Worm (Caenorhabditis elegans) whole organism, L4 larva: ENCODE data around the gene T02G5.3.

Experiments used
- F10B5.3 ChIP-seq: sonication (generic microtip); optimal IDR thresholded peaks from 2 replicates; lab custom pipeline; 2016; ENCODE audit warnings: mild to moderate bottlenecking, missing genetic modification characterization, missing compliant biosample characterization
- F49E8.2 ChIP-seq: sonication (generic microtip); optimal IDR thresholded peaks from 2 replicates; lab custom pipeline; 2016; ENCODE audit warnings: missing compliant biosample characterization, mild to moderate bottlenecking, missing genetic modification characterization, borderline replicate concordance
- R02D3.7 ChIP-seq: fragments of 150-350 bp; sonication (generic microtip); optimal IDR thresholded peaks from 3 replicates; lab custom pipeline; 2014; ENCODE audit warnings: missing biosample characterization, missing genetic modification characterization
- Y48G9A.11 ChIP-seq: fragments of 200-800 bp; sonication (Bioruptor generic); IDR thresholded peaks from 2 replicates; pipeline ENCODE4 v1.3.6; 2022; ENCODE audit warnings: missing genetic modification reagents, missing genetic modification characterization, missing compliant biosample characterization
- ZK337.2 ChIP-seq: fragments of 200-800 bp; sonication (Bioruptor generic); IDR thresholded peaks from 2 replicates; pipeline ENCODE4 v1.3.6; 2022; ENCODE audit warnings: missing genetic modification reagents, missing genetic modification characterization, missing compliant biosample characterization
- attf-4 ChIP-seq: sonication (generic microtip); optimal IDR thresholded peaks from 3 replicates; lab custom pipeline; 2017; ENCODE audit warnings: missing biosample characterization, missing genetic modification characterization
- ceh-28 ChIP-seq: fragments of 150-350 bp; optimal IDR thresholded peaks from 2 replicates; lab custom pipeline; 2014; ENCODE audit warnings: missing biosample characterization, missing genetic modification reagents, missing genetic modification characterization
- ceh-32 ChIP-seq: sonication (generic microtip); optimal IDR thresholded peaks from 2 replicates; lab custom pipeline; 2016; ENCODE audit warnings: mild to moderate bottlenecking, missing genetic modification characterization, missing compliant biosample characterization; ENCODE audit not compliant: poor library complexity
- ctbp-1 ChIP-seq: fragments of 200-800 bp; sonication (Bioruptor generic); IDR thresholded peaks from 2 replicates; pipeline ENCODE4 v1.3.6; 2022; ENCODE audit warnings: missing genetic modification reagents, missing genetic modification characterization, missing compliant biosample characterization
- daf-12 ChIP-seq: fragments of 150-350 bp; optimal IDR thresholded peaks from 2 replicates; lab custom pipeline; 2014; ENCODE audit warnings: missing biosample characterization, missing genetic modification reagents, missing genetic modification characterization
- dmd-6 ChIP-seq: fragments of 200-800 bp; sonication (Bioruptor generic); IDR thresholded peaks from 2 replicates; pipeline ENCODE4 v1.3.6; 2022; ENCODE audit warnings: missing genetic modification reagents, missing genetic modification characterization, missing compliant biosample characterization
- dmd-9 ChIP-seq: fragments of 200-800 bp; sonication (Bioruptor generic); IDR thresholded peaks from 2 replicates; pipeline ENCODE4 v1.3.6; 2022; ENCODE audit warnings: missing genetic modification reagents, missing genetic modification characterization, missing compliant biosample characterization
- dve-1 ChIP-seq: sonication (generic microtip); optimal IDR thresholded peaks from 2 replicates; lab custom pipeline; 2017; ENCODE audit warnings: antibody characterized with exemption, mild to moderate bottlenecking, missing genetic modification characterization, missing compliant biosample characterization; ENCODE audit not compliant: insufficient read depth
- egl-27 ChIP-seq: sonication (generic microtip); optimal IDR thresholded peaks from 3 replicates; lab custom pipeline; 2017; ENCODE audit warnings: missing biosample characterization, missing genetic modification reagents, missing genetic modification characterization
- fkh-10 ChIP-seq: fragments of 150-350 bp; optimal IDR thresholded peaks from 2 replicates; lab custom pipeline; 2014; ENCODE audit warnings: missing biosample characterization, missing genetic modification reagents, missing genetic modification characterization
- fos-1 ChIP-seq: fragments of 150-350 bp; optimal IDR thresholded peaks from 2 replicates; lab custom pipeline; 2014; ENCODE audit warnings: missing biosample characterization, missing genetic modification characterization
- hif-1 ChIP-seq, 2 experiments: sonication (generic microtip); optimal IDR thresholded peaks; 2 replicates each; lab custom pipeline; 2016 to 2017; ENCODE audit warnings: missing compliant biosample characterization in 2 of 2, missing genetic modification characterization in 2 of 2, missing genetic modification reagents in 2 of 2, missing genotype in 2 of 2, mild to moderate bottlenecking in 1 of 2
- hlh-11 ChIP-seq: fragments of 200-800 bp; sonication (Bioruptor generic); optimal IDR thresholded peaks from 2 replicates; lab custom pipeline; 2018; ENCODE audit warnings: mild to moderate bottlenecking, missing genetic modification characterization, missing compliant biosample characterization
- hmg-1.1 ChIP-seq: fragments of 200-800 bp; sonication (Bioruptor generic); IDR thresholded peaks from 2 replicates; pipeline ENCODE4 v1.3.6; 2022; ENCODE audit warnings: missing genetic modification reagents, missing genetic modification characterization, missing compliant biosample characterization
- lim-7 ChIP-seq: fragments of 200-800 bp; sonication (Bioruptor generic); IDR thresholded peaks from 2 replicates; pipeline ENCODE4 v1.3.6; 2022; ENCODE audit warnings: missing genetic modification characterization, missing compliant biosample characterization
- lin-13 ChIP-seq: fragments of 150-350 bp; optimal IDR thresholded peaks from 2 replicates; lab custom pipeline; 2014; ENCODE audit warnings: missing biosample characterization, missing genetic modification reagents, missing genetic modification characterization
- lin-29 ChIP-seq: fragments of 200-800 bp; sonication (Bioruptor generic); IDR thresholded peaks from 2 replicates; pipeline ENCODE4 v1.3.6; 2022; ENCODE audit warnings: missing genetic modification reagents, missing genetic modification characterization, missing compliant biosample characterization
- lin-39 ChIP-seq: fragments of 150-350 bp; optimal IDR thresholded peaks from 2 replicates; lab custom pipeline; 2014; ENCODE audit warnings: missing biosample characterization, missing genetic modification reagents, missing genetic modification characterization
- lsy-2 ChIP-seq, 2 experiments: fragments of 150-350 bp in 1 of 2; sonication (generic microtip) in 1 of 2; optimal IDR thresholded peaks; 2 replicates each; lab custom pipeline; 2014 to 2017; ENCODE audit warnings: missing biosample characterization in 2 of 2, missing genetic modification characterization in 2 of 2
- madf-5 ChIP-seq, 2 experiments: fragments of 200-800 bp; sonication (Bioruptor generic); IDR thresholded peaks; 2 replicates each; pipeline ENCODE4 v1.3.6; 2022; ENCODE audit warnings: missing compliant biosample characterization in 2 of 2, missing genetic modification characterization in 2 of 2
- madf-9 ChIP-seq: fragments of 200-800 bp; sonication (Bioruptor generic); conservative IDR thresholded peaks from 2 replicates; pipeline ENCODE4 v1.3.6; 2022; ENCODE audit warnings: missing genetic modification reagents, missing genetic modification characterization, missing compliant biosample characterization
- mep-1 ChIP-seq: fragments of 150-350 bp; sonication (generic microtip); optimal IDR thresholded peaks from 3 replicates; lab custom pipeline; 2014; ENCODE audit warnings: missing biosample characterization, missing genetic modification characterization
- mxl-3 ChIP-seq: fragments of 200-800 bp; sonication (Bioruptor generic); optimal IDR thresholded peaks from 2 replicates; lab custom pipeline; 2018; ENCODE audit warnings: mild to moderate bottlenecking, missing genetic modification characterization, missing compliant biosample characterization
- nhr-11 ChIP-seq: fragments of 150-350 bp; optimal IDR thresholded peaks from 2 replicates; lab custom pipeline; 2014; ENCODE audit warnings: missing biosample characterization, missing genetic modification characterization
- nhr-25 ChIP-seq: sonication (generic microtip); optimal IDR thresholded peaks from 2 replicates; lab custom pipeline; 2017; ENCODE audit warnings: missing genetic modification characterization, mild to moderate bottlenecking, missing compliant biosample characterization, antibody characterized with exemption, moderate library complexity, borderline replicate concordance; ENCODE audit not compliant: insufficient read depth
- nhr-28 ChIP-seq: fragments of 150-350 bp; optimal IDR thresholded peaks from 2 replicates; lab custom pipeline; 2014; ENCODE audit warnings: missing biosample characterization, missing genetic modification characterization
- nhr-77 ChIP-seq: fragments of 150-350 bp; optimal IDR thresholded peaks from 2 replicates; lab custom pipeline; 2014; ENCODE audit warnings: missing biosample characterization, missing genetic modification characterization
- php-3 ChIP-seq: fragments of 200-800 bp; sonication (Bioruptor generic); IDR thresholded peaks from 2 replicates; pipeline ENCODE4 v1.3.6; 2022; ENCODE audit warnings: missing genetic modification reagents, missing genetic modification characterization, missing compliant biosample characterization
- pqm-1 ChIP-seq: sonication (generic microtip); optimal IDR thresholded peaks from 2 replicates; lab custom pipeline; 2017; ENCODE audit warnings: missing biosample characterization, missing genetic modification characterization
- snpc-4 ChIP-seq: fragments of 150-350 bp; optimal IDR thresholded peaks from 2 replicates; lab custom pipeline; 2014; ENCODE audit warnings: missing biosample characterization, missing genetic modification characterization
- spr-1 ChIP-seq: sonication (generic microtip); optimal IDR thresholded peaks from 2 replicates; lab custom pipeline; 2016; ENCODE audit warnings: mild to moderate bottlenecking, missing genetic modification characterization, missing compliant biosample characterization
- spr-3 ChIP-seq: fragments of 200-800 bp; sonication (Bioruptor generic); optimal IDR thresholded peaks from 2 replicates; lab custom pipeline; 2018; ENCODE audit warnings: mild to moderate bottlenecking, missing genetic modification characterization, missing compliant biosample characterization
- tag-97 ChIP-seq: fragments of 200-800 bp; sonication (Bioruptor generic); IDR thresholded peaks from 2 replicates; pipeline ENCODE4 v1.3.6; 2022; ENCODE audit warnings: missing genetic modification characterization, missing compliant biosample characterization
- unc-39 ChIP-seq: sonication (generic microtip); optimal IDR thresholded peaks from 2 replicates; lab custom pipeline; 2017; ENCODE audit warnings: missing biosample characterization, missing genetic modification characterization
- unc-62 ChIP-seq, 3 experiments: fragments of 150-350 bp in 1 of 3; sonication (generic microtip); optimal IDR thresholded peaks in 2 of 3; peaks in 1 of 3; 1 replicate in 1 of 3; 2 replicates in 2 of 3; lab custom pipeline; 2014 to 2017; ENCODE audit warnings: missing biosample characterization in 3 of 3, missing genetic modification characterization in 3 of 3, missing genetic modification reagents in 3 of 3, missing genotype in 1 of 3
- vab-7 ChIP-seq: fragments of 200-800 bp; sonication (Bioruptor generic); IDR thresholded peaks from 2 replicates; pipeline ENCODE4 v1.3.6; 2022; ENCODE audit warnings: missing genetic modification reagents, missing genetic modification characterization, missing compliant biosample characterization
- zfp-2 ChIP-seq: sonication (generic microtip); optimal IDR thresholded peaks from 2 replicates; lab custom pipeline; 2016; ENCODE audit warnings: mild to moderate bottlenecking, missing genetic modification characterization, missing compliant biosample characterization
- ztf-11 ChIP-seq: fragments of 150-350 bp; optimal IDR thresholded peaks from 2 replicates; lab custom pipeline; 2014; ENCODE audit warnings: missing biosample characterization, missing genetic modification characterization
- ztf-7 ChIP-seq: fragments of 150-350 bp; optimal IDR thresholded peaks from 2 replicates; lab custom pipeline; 2014; ENCODE audit warnings: missing biosample characterization, missing genetic modification characterization

The T02G5.3 gene

DNA sequence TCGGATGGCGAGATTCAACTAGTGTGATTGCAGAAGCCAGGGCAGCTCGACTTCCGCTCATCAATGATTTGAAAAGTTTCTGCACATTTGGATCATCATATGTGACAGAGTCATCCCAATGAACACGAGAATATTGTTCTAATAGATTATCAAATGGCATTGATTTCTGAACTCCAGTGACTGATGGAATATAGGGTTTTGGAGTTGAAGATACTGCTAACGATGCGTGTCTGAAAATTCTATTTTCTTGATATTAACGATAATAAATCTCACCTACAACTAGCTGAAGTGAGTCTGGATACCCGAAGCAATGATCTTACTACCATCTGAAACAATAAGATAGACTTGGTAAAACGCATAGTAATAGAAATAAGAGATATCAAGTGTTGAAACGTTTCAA is 7.6 kb downstream of the T02G5.3 start, which contains the start of gene mmaa-1 (continued):
- TF ChIP-seq nhr-25 (tag; lab: Kevin White, UChicago) (no peak), fos-1 (no peak), daf-12 (no peak), ztf-11 (tag; lab: Kevin White, UChicago) (no peak), hlh-11 (tag; lab: Kevin White, UChicago) (no peak), spr-1 (no peak), unc-62 (GFP tag; optimal IDR thresholded peaks at IDR 0.05 in 1 of 2; lab: Kevin White, UChicago) (no peak), unc-62 (tag; optimal IDR thresholded peaks at IDR 0.05; lab: Kevin White, UChicago) (no peak), nhr-77 (tag; lab: Kevin White, UChicago) (no peak), R02D3.7 (tag; lab: Kevin White, UChicago) (no peak), spr-3 (GFP tag; lab: Kevin White, UChicago) (no peak), lim-7 (GFP tag; lab: Robert Waterston, UW) (no peak)

DNA sequence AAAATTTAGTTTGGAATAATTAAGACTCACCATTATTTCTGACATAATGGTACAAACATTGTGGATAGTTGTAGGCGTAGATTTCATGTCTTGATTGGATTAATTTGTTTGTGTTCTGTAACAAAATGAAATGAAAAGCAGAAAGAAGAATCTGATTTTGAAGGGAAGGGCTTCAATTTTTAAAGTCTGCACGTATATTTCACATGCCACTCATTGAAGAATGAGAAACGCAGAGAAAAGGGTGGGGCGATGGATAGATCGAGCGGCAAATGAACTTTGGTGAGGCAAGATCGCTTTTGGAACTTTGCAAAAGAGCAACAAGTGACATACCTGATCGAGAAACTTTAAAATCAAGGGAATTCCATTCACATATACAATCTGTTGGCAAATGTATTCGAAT is 9.1 kb downstream of the T02G5.3 start:
- TF ChIP-seq lsy-2 (tag; optimal IDR thresholded peaks at IDR 0.05; lab: Kevin White, UChicago) (peak in 1 of 2 experiments; percentile 47), hlh-11 (tag; lab: Kevin White, UChicago) (peak; percentile 16), hmg-1.1 (GFP tag; lab: Robert Waterston, UW) (peak; percentile 14; the same call in 1 of the 2 replicates), ctbp-1 (GFP tag; lab: Robert Waterston, UW) (no peak), nhr-28 (tag; lab: Kevin White, UChicago) (peak; percentile 25), snpc-4 (no peak), daf-12 (no peak), dmd-6 (peak; percentile 41), madf-9 (GFP tag; lab: Robert Waterston, UW) (no peak), tag-97 (GFP tag; lab: Robert Waterston, UW) (no peak), attf-4 (tag; lab: Kevin White, UChicago) (no peak), hif-1 (tag; optimal IDR thresholded peaks at IDR 0.05; lab: Kevin White, UChicago) (peak in 1 of 2 experiments; percentile 99)

DNA sequence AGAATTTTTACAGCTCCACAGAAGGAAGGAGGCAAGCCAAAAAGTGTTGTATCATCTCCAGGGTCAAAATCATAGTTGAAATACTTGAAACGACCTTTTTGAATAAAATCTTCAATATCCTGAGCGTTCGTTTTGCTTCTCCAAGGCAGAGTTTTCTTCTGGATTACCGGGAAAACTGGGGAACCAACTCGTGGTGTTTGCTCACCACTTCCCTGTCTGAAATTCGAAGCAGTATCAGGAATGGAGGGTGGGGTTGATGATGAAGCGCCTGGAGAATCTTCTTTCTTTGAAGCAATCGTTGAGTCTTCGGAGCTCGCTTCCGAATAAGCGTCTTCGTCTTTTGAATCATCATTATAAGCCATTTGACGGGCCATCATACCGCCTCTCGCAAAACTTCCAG is 9.9 kb downstream of the T02G5.3 start:
- no peak for TF ChIP-seq R02D3.7 (tag; lab: Kevin White, UChicago)
- TF ChIP-seq unc-62 (GFP tag; optimal IDR thresholded peaks at IDR 0.05 in 1 of 2; lab: Kevin White, UChicago), result peak in 1 of 2 experiments; percentile 93
- TF ChIP-seq unc-62 (tag; optimal IDR thresholded peaks at IDR 0.05; lab: Kevin White, UChicago), result no peak

DNA sequence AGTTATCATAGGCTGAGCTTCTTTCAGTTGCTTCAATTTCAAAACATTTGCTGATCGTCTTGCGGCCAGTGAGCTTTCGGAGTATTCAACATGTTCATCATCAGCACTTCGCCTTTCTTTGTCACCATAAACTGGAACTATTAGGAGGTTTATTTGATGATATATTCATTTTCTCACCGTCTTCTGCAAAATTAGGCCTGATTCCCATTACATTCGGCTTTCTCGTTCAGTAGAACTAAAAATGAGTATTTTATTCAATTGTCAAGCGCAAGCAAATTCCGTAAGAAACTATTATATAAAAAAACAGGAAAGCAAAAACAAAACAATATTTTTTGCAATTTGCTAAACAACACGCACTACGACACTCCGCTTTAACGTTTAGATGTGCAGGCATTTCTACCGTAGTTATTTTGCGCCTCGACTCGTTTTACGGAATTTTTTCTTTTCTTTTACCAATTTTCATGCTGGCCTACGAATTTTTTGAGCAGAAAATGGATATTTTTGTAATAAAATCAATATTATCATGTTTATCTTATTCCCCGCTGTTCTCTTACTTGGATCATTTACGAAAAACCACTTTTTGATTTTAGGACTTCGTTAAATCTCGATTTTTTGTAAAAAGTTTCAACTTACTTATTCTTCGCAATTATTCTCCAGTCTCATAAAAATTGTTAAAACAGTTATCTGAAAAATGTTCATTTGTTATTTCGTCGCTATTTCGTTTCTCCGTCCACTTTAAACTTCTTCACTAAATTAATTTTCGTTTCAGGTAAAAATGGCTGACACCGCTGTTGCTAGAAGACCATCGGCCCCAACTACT is 11.8 kb downstream of the T02G5.3 start, which contains the start of the genes farl-11 and rpl-33:
Gene farl-11, minus strand, starts transcription at position 242 of the 820 bp plus-strand sequence.
Gene rpl-33, plus strand, starts transcription at position 770 of the 820 bp plus-strand sequence.
- TF ChIP-seq zfp-2 (tag; lab: Kevin White, UChicago) (peak; percentile 70), ZK337.2 (GFP tag; lab: Robert Waterston, UW) (no peak), lin-39 (tag; lab: Kevin White, UChicago) (no peak), php-3 (GFP tag; lab: Robert Waterston, UW) (no peak), lin-29 (no peak), lin-13 (GFP tag; lab: Kevin White, UChicago) (peak; percentile 78), F49E8.2 (no peak), mxl-3 (no peak), egl-27 (tag; lab: Kevin White, UChicago) (no peak), pqm-1 (tag; lab: Kevin White, UChicago) (no peak), madf-5 (GFP tag; IDR thresholded peaks at IDR 0.05; lab: Robert Waterston, UW) (no peak), ceh-32 (tag; lab: Kevin White, UChicago) (no peak), vab-7 (GFP tag; lab: Robert Waterston, UW) (no peak), mep-1 (tag; lab: Kevin White, UChicago) (peak; percentile 82), F10B5.3 (tag; lab: Kevin White, UChicago) (no peak), unc-39 (tag; lab: Kevin White, UChicago) (no peak), nhr-11 (tag; lab: Kevin White, UChicago) (peak; percentile 91), ceh-28 (tag; lab: Kevin White, UChicago) (no peak), Y48G9A.11 (GFP tag; lab: Robert Waterston, UW) (peak; percentile 99), ztf-7 (tag; lab: Kevin White, UChicago) (no peak), fkh-10 (peak; percentile 58), dmd-9 (no peak), hif-1 (tag; optimal IDR thresholded peaks at IDR 0.05; lab: Kevin White, UChicago) (peak in 1 of 2 experiments; percentile 84), dve-1 (peak; percentile 63)
